Fruit fly (Drosophila melanogaster) whole organism, embryonic: ENCODE results near the gene CG31816.

Experiments used
- Antp ChIP-seq: fragments of 200-800 bp; sonication (Bioruptor generic); optimal IDR thresholded peaks from 3 replicates; lab custom pipeline; 2016; ENCODE audit warnings: missing biosample characterization, missing genetic modification characterization
- Awh ChIP-seq: fragments of 200-800 bp; sonication (Bioruptor generic); IDR thresholded peaks from 2 replicates; pipeline ENCODE4, ENCODE4 v1.3.6; 2022; ENCODE audit warnings: missing biosample characterization, missing genetic modification characterization
- B-H2 ChIP-seq: fragments of 200-800 bp; sonication (Bioruptor generic); optimal IDR thresholded peaks from 2 replicates; lab custom pipeline; 2018; ENCODE audit warnings: missing biosample characterization, mild to moderate bottlenecking, missing genetic modification characterization
- CG11093 ChIP-seq: fragments of 200-800 bp; sonication (Bioruptor generic); IDR thresholded peaks from 3 replicates; pipeline ENCODE4 v1.3.6; 2022; ENCODE audit warnings: missing biosample characterization, missing genetic modification characterization
- CG14710 ChIP-seq: fragments of 200-800 bp; sonication (Bioruptor generic); optimal IDR thresholded peaks from 3 replicates; lab custom pipeline; 2019; ENCODE audit warnings: missing biosample characterization, mild to moderate bottlenecking, missing genetic modification characterization, moderate library complexity
- CG15514 ChIP-seq: fragments of 200-800 bp; sonication (Bioruptor generic); optimal IDR thresholded peaks from 3 replicates; lab custom pipeline; 2017; ENCODE audit warnings: missing biosample characterization, missing genetic modification characterization, mild to moderate bottlenecking, moderate library complexity, missing genetic modification reagents
- CG1602 ChIP-seq: fragments of 200-800 bp; sonication (Bioruptor generic); optimal IDR thresholded peaks from 3 replicates; lab custom pipeline; 2016; ENCODE audit warnings: missing biosample characterization, missing genetic modification characterization
- CG1603 ChIP-seq: fragments of 200-800 bp; sonication (Bioruptor generic); optimal IDR thresholded peaks from 2 replicates; lab custom pipeline; 2019; ENCODE audit warnings: missing biosample characterization, mild to moderate bottlenecking, missing genetic modification characterization, moderate library complexity
- CG17385 ChIP-seq: fragments of 200-800 bp; sonication (Bioruptor generic); optimal IDR thresholded peaks from 3 replicates; lab custom pipeline; 2018; ENCODE audit warnings: missing biosample characterization, mild to moderate bottlenecking, missing genetic modification characterization
- CG1832 ChIP-seq: fragments of 200-800 bp; sonication (Bioruptor generic); optimal IDR thresholded peaks from 2 replicates; lab custom pipeline; 2017; ENCODE audit warnings: missing biosample characterization, mild to moderate bottlenecking, missing genetic modification characterization, inconsistent platforms
- CG2199 ChIP-seq: fragments of 200-800 bp; sonication (Bioruptor generic); IDR thresholded peaks from 3 replicates; pipeline ENCODE4 v1.3.6; 2022; ENCODE audit warnings: missing biosample characterization, missing genetic modification characterization
- CG2889 ChIP-seq: fragments of 200-800 bp; sonication (Bioruptor generic); IDR thresholded peaks from 3 replicates; pipeline ENCODE4 v1.3.6; 2022; ENCODE audit warnings: missing biosample characterization, missing genetic modification characterization
- CG31441 ChIP-seq: fragments of 200-800 bp; sonication (Bioruptor generic); IDR thresholded peaks from 2 replicates; pipeline ENCODE4 v1.3.6; 2022; ENCODE audit warnings: missing biosample characterization, missing genetic modification characterization
- CG32767 ChIP-seq: fragments of 200-800 bp; sonication (Bioruptor generic); IDR thresholded peaks from 2 replicates; pipeline ENCODE4 v1.3.6; 2022; ENCODE audit warnings: missing biosample characterization, missing genetic modification characterization
- CG33213 ChIP-seq: fragments of 200-800 bp; sonication (Bioruptor generic); optimal IDR thresholded peaks from 3 replicates; lab custom pipeline; 2016; ENCODE audit warnings: missing biosample characterization, missing genetic modification characterization
- CG4404 ChIP-seq: fragments of 200-800 bp; sonication (Bioruptor generic); IDR thresholded peaks from 2 replicates; pipeline ENCODE4 v1.3.6; 2022; ENCODE audit warnings: missing biosample characterization, missing genetic modification characterization
- CG5953 ChIP-seq: fragments of 200-800 bp; sonication (Bioruptor generic); IDR thresholded peaks from 2 replicates; pipeline ENCODE4 v1.3.6; 2022; ENCODE audit warnings: missing biosample characterization, missing genetic modification characterization
- CG7928 ChIP-seq: fragments of 200-800 bp; sonication (Bioruptor generic); optimal IDR thresholded peaks from 2 replicates; lab custom pipeline; 2017; ENCODE audit warnings: missing biosample characterization, mild to moderate bottlenecking, missing genetic modification characterization
- Elba2 ChIP-seq: fragments of 200-800 bp; sonication (Bioruptor generic); optimal IDR thresholded peaks from 3 replicates; lab custom pipeline; 2016; ENCODE audit warnings: missing biosample characterization, missing genetic modification characterization
- GATAe ChIP-seq: fragments of 200-800 bp; sonication (Bioruptor generic); conservative IDR thresholded peaks from 2 replicates; pipeline ENCODE4 v1.3.6; 2022; ENCODE audit warnings: missing biosample characterization, missing genetic modification characterization
- HmgD ChIP-seq: fragments of 200-800 bp; sonication (Bioruptor generic); optimal IDR thresholded peaks from 3 replicates; lab custom pipeline; 2016; ENCODE audit warnings: missing biosample characterization, missing genetic modification characterization
- Hr39 ChIP-seq: fragments of >200 bp; optimal IDR thresholded peaks from 2 replicates; lab custom pipeline; 2017
- Lim3 ChIP-seq: fragments of 200-800 bp; sonication (Bioruptor generic); IDR thresholded peaks from 2 replicates; pipeline ENCODE4 v1.3.6; 2022; ENCODE audit warnings: missing biosample characterization, missing genetic modification characterization
- Med ChIP-seq: fragments of 200-800 bp; sonication (Bioruptor generic); peaks from one replicate; lab custom pipeline; 2016; ENCODE audit warnings: missing biosample characterization, missing genetic modification characterization, mild to moderate bottlenecking, inconsistent platforms, moderate library complexity
- NFAT ChIP-seq: fragments of 200-800 bp; sonication (Bioruptor generic); IDR thresholded peaks from 2 replicates; pipeline ENCODE4 v1.3.6; 2022; ENCODE audit warnings: missing biosample characterization, missing genetic modification characterization
- Ptx1 ChIP-seq: fragments of 200-800 bp; sonication (Bioruptor generic); IDR thresholded peaks from 2 replicates; pipeline ENCODE4 v1.3.6; 2022; ENCODE audit warnings: missing biosample characterization, missing genetic modification characterization
- Rfx ChIP-seq: fragments of 200-800 bp; sonication (Bioruptor generic); IDR thresholded peaks from 2 replicates; pipeline ENCODE4 v1.3.6; 2022; ENCODE audit warnings: missing biosample characterization, missing genetic modification characterization
- Taf1 ChIP-seq: fragments of 200-800 bp; sonication (Bioruptor generic); IDR thresholded peaks from 2 replicates; pipeline ENCODE4 v1.3.6; 2022; ENCODE audit warnings: missing biosample characterization, missing genetic modification characterization
- ab ChIP-seq: fragments of 200-800 bp; sonication (Bioruptor generic); optimal IDR thresholded peaks from 2 replicates; lab custom pipeline; 2016; ENCODE audit warnings: missing biosample characterization, missing genetic modification characterization
- btn ChIP-seq: fragments of 200-800 bp; sonication (Bioruptor generic); optimal IDR thresholded peaks from 2 replicates; lab custom pipeline; 2016; ENCODE audit warnings: missing biosample characterization, missing genetic modification characterization
- caup ChIP-seq: fragments of 200-800 bp; sonication (Bioruptor generic); optimal IDR thresholded peaks from 3 replicates; lab custom pipeline; 2017; ENCODE audit warnings: missing biosample characterization, mild to moderate bottlenecking, missing genetic modification characterization, moderate library complexity; ENCODE audit not compliant: severe bottlenecking
- chinmo ChIP-seq: fragments of 200-800 bp; sonication (Bioruptor generic); IDR thresholded peaks from 4 replicates; pipeline ENCODE4 v1.3.6; 2022; ENCODE audit warnings: missing biosample characterization, missing genetic modification characterization; ENCODE audit not compliant: partially characterized antibody
- chn ChIP-seq: fragments of 200-800 bp; sonication (Bioruptor generic); optimal IDR thresholded peaks from 2 replicates; lab custom pipeline; 2016; ENCODE audit warnings: missing biosample characterization, missing genetic modification characterization
- croc ChIP-seq: fragments of 200-800 bp; sonication (Bioruptor generic); conservative IDR thresholded peaks from 3 replicates; pipeline ENCODE4 v1.3.6; 2022; ENCODE audit warnings: missing biosample characterization, missing genetic modification characterization
- dimm ChIP-seq: fragments of 200-800 bp; sonication (Bioruptor generic); IDR thresholded peaks from 2 replicates; pipeline ENCODE4 v1.3.6; 2022; ENCODE audit warnings: missing biosample characterization, missing genetic modification characterization
- fd96Cb ChIP-seq: fragments of 200-800 bp; sonication (Bioruptor generic); optimal IDR thresholded peaks from 2 replicates; lab custom pipeline; 2018; ENCODE audit warnings: missing biosample characterization, mild to moderate bottlenecking, missing genetic modification characterization, moderate library complexity
- gro ChIP-seq: fragments of 200-800 bp; sonication (Bioruptor generic); optimal IDR thresholded peaks from 2 replicates; lab custom pipeline; 2016; ENCODE audit warnings: missing biosample characterization, missing genetic modification characterization
- inv ChIP-seq: fragments of 200-800 bp; sonication (Bioruptor generic); IDR thresholded peaks from 2 replicates; pipeline ENCODE4 v1.3.6; 2022; ENCODE audit warnings: missing biosample characterization, missing genetic modification characterization; ENCODE audit not compliant: partially characterized antibody
- kni ChIP-seq: fragments of 200-800 bp; sonication (Bioruptor generic); optimal IDR thresholded peaks from 3 replicates; lab custom pipeline; 2017; ENCODE audit warnings: mild to moderate bottlenecking, missing biosample characterization, missing genetic modification reagents, missing genetic modification characterization
- lbe ChIP-seq: fragments of 200-800 bp; sonication (Bioruptor generic); optimal IDR thresholded peaks from 2 replicates; lab custom pipeline; 2016; ENCODE audit warnings: missing biosample characterization, mild to moderate bottlenecking, missing genetic modification characterization
- nau ChIP-seq: fragments of 200-800 bp; sonication (Bioruptor generic); optimal IDR thresholded peaks from 3 replicates; lab custom pipeline; 2017; ENCODE audit warnings: missing biosample characterization, mild to moderate bottlenecking, missing genetic modification characterization, missing genetic modification reagents
- otp ChIP-seq: fragments of 200-800 bp; sonication (Bioruptor generic); IDR thresholded peaks from 3 replicates; pipeline ENCODE4, ENCODE4 v1.3.6; 2022; ENCODE audit warnings: missing biosample characterization, missing genetic modification characterization
- pfk ChIP-seq: fragments of 200-800 bp; sonication (Bioruptor generic); optimal IDR thresholded peaks from 2 replicates; lab custom pipeline; 2018; ENCODE audit warnings: missing biosample characterization, mild to moderate bottlenecking, missing genetic modification characterization, moderate library complexity
- repo ChIP-seq: fragments of 200-800 bp; sonication (Bioruptor generic); optimal IDR thresholded peaks from 2 replicates; lab custom pipeline; 2016; ENCODE audit warnings: missing biosample characterization, missing genetic modification characterization
- rib ChIP-seq: fragments of 200-800 bp; sonication (Bioruptor generic); IDR thresholded peaks from 2 replicates; pipeline ENCODE4 v1.3.6; 2022; ENCODE audit warnings: missing biosample characterization, missing genetic modification characterization
- seq ChIP-seq: fragments of 200-800 bp; sonication (Bioruptor generic); IDR thresholded peaks from 2 replicates; pipeline ENCODE4 v1.3.6; 2022; ENCODE audit warnings: missing biosample characterization, missing genetic modification characterization
- sqz ChIP-seq: fragments of 200-800 bp; sonication (Bioruptor generic); optimal IDR thresholded peaks from 3 replicates; lab custom pipeline; 2018; ENCODE audit warnings: missing biosample characterization, mild to moderate bottlenecking, missing genetic modification characterization
- tgo ChIP-seq: fragments of 200-800 bp; sonication (Bioruptor generic); IDR thresholded peaks from 3 replicates; pipeline ENCODE4 v1.3.6; 2022; ENCODE audit warnings: missing biosample characterization, missing genetic modification characterization
- unpg ChIP-seq: fragments of 200-800 bp; sonication (Bioruptor generic); optimal IDR thresholded peaks from 3 replicates; lab custom pipeline; 2018; ENCODE audit warnings: missing biosample characterization, mild to moderate bottlenecking, missing genetic modification characterization, moderate library complexity
- wor ChIP-seq: fragments of 200-800 bp; sonication (Bioruptor generic); IDR thresholded peaks from 2 replicates; pipeline ENCODE4 v1.3.6; 2022; ENCODE audit warnings: missing biosample characterization, missing genetic modification characterization
- zfh2 ChIP-seq: fragments of 200-800 bp; sonication (Bioruptor generic); optimal IDR thresholded peaks from 2 replicates; lab custom pipeline; 2016; ENCODE audit warnings: missing biosample characterization, missing genetic modification characterization

CG31816 gene

DNA sequence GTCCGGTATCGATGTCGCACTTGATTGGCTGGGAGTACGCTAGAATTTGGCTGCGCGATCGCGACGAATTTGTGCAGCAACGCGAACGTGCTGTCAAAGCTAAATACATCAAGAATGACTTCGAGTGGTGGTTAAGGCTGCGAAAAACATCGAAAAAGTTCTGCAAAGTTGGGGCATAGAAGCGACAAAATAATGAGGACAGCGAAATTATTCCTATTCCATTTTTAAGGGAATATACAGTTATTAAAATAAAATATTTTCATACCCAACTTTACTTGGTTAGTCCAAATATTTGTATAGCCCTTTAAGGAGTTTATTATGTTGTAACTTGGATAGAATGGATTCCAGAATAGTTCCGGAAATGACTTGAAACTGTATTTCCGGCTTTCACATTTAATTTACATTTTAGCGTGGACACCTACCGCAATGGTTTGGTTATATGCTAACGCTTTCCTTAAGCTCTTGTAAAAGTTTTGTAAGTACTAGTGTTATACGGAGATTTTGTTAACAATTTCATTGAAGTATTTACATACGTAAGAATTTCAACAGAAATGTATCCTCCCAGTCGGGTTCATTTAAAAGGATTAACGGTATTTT, 749 bp downstream of the CG31816 start (continued):
- TF ChIP-seq CG17385 (GFP tag; lab: Kevin White, UChicago) (peak; percentile 84), seq (GFP tag; lab: Robert Waterston, UW) (peak; percentile 50; the same call in 1 of the 2 replicates), unpg (peak; percentile 87), inv (GFP tag; lab: Robert Waterston, UW) (no peak), fd96Cb (peak; percentile 38), Rfx (GFP tag; lab: Robert Waterston, UW) (peak; percentile 76), btn (GFP tag; lab: Kevin White, UChicago) (no peak), CG4404 (GFP tag; lab: Robert Waterston, UW) (no peak), NFAT (peak; percentile 45; the same call in 1 of the 2 replicates), CG33213 (no peak), CG5953 (GFP tag; lab: Robert Waterston, UW) (no peak), Taf1 (GFP tag; lab: Robert Waterston, UW) (no peak), repo (GFP tag; lab: Kevin White, UChicago) (peak; percentile 39), Med (GFP tag; lab: Kevin White, UChicago) (peak; percentile 86), ab (no peak), Antp (peak; percentile 47), caup (GFP tag; lab: Kevin White, UChicago) (peak; percentile 88), CG7928 (GFP tag; lab: Kevin White, UChicago) (peak; percentile 47), CG1832 (GFP tag; lab: Kevin White, UChicago) (no peak), CG1602 (GFP tag; lab: Kevin White, UChicago) (no peak), lbe (GFP tag; lab: Kevin White, UChicago) (peak; percentile 47), tgo (peak; percentile 47; the same call in 1 of the 3 replicates), sqz (peak; percentile 72), Lim3 (GFP tag; lab: Robert Waterston, UW) (no peak), otp (GFP tag; lab: Robert Waterston, UW) (peak; percentile 71; the same call in 2 of the 3 replicates), Hr39 (lab: Kevin White, UChicago) (no peak), wor (GFP tag; lab: Robert Waterston, UW) (no peak), B-H2 (GFP tag; lab: Kevin White, UChicago) (peak; percentile 88), CG32767 (GFP tag; lab: Robert Waterston, UW) (no peak), gro (no peak), dimm (GFP tag; lab: Robert Waterston, UW) (no peak), croc (GFP tag; lab: Robert Waterston, UW) (no peak), Ptx1 (GFP tag; lab: Robert Waterston, UW) (peak; percentile 47; the same call in 1 of the 2 replicates), chn (peak; percentile 41), GATAe (no peak), CG1603 (tag; lab: Kevin White, UChicago) (peak; percentile 91), CG11093 (GFP tag; lab: Robert Waterston, UW) (no peak), CG2889 (GFP tag; lab: Robert Waterston, UW) (no peak), CG2199 (GFP tag; lab: Robert Waterston, UW) (0 out of 3 replicates have a peak, but pooled peaks have one; percentile 48), CG15514 (peak; percentile 98), zfh2 (GFP tag; lab: Kevin White, UChicago) (peak; percentile 39), pfk (GFP tag; lab: Kevin White, UChicago) (peak; percentile 68), Elba2 (GFP tag; lab: Kevin White, UChicago) (no peak), chinmo (GFP tag; lab: Robert Waterston, UW) (no peak), rib (GFP tag; lab: Robert Waterston, UW) (no peak), CG14710 (tag; lab: Kevin White, UChicago) (peak; percentile 63), HmgD (GFP tag; lab: Kevin White, UChicago) (peak; percentile 5), nau (GFP tag; lab: Kevin White, UChicago) (peak; percentile 90), Awh (GFP tag; lab: Robert Waterston, UW) (peak; percentile 63), CG31441 (GFP tag; lab: Robert Waterston, UW) (peak; percentile 83), kni (peak; percentile 63)
